Fruit fly (Drosophila melanogaster) whole organism, embryonic: ENCODE data around the gene Nckx30C.

ENCODE experiments used
- BEAF-32 ChIP-seq: fragments of 200-800 bp; sonication (Bioruptor generic); optimal IDR thresholded peaks from 3 replicates; lab custom pipeline; 2017; ENCODE audit warnings: missing biosample characterization, missing genetic modification characterization, mild to moderate bottlenecking, moderate library complexity, missing genetic modification reagents
- CG10267 ChIP-seq: fragments of 200-800 bp; sonication (Bioruptor generic); optimal IDR thresholded peaks from 2 replicates; lab custom pipeline; 2018; ENCODE audit warnings: missing biosample characterization, mild to moderate bottlenecking, missing genetic modification characterization, moderate library complexity
- CG10321 ChIP-seq: fragments of 200-800 bp; sonication (Bioruptor generic); IDR thresholded peaks from 2 replicates; pipeline ENCODE4 v1.3.6; 2022; ENCODE audit warnings: missing biosample characterization, missing genetic modification characterization
- CG11398 ChIP-seq: fragments of 200-800 bp; sonication (Bioruptor generic); optimal IDR thresholded peaks from 2 replicates; lab custom pipeline; 2016; ENCODE audit warnings: missing biosample characterization, missing genetic modification characterization
- CG14710 ChIP-seq: fragments of 200-800 bp; sonication (Bioruptor generic); optimal IDR thresholded peaks from 3 replicates; lab custom pipeline; 2019; ENCODE audit warnings: missing biosample characterization, mild to moderate bottlenecking, missing genetic modification characterization, moderate library complexity
- CG15011 ChIP-seq: fragments of 200-800 bp; sonication (Bioruptor generic); optimal IDR thresholded peaks from 3 replicates; lab custom pipeline; 2018; ENCODE audit warnings: missing biosample characterization, mild to moderate bottlenecking, missing genetic modification characterization
- CG1603 ChIP-seq: fragments of 200-800 bp; sonication (Bioruptor generic); optimal IDR thresholded peaks from 2 replicates; lab custom pipeline; 2019; ENCODE audit warnings: missing biosample characterization, mild to moderate bottlenecking, missing genetic modification characterization, moderate library complexity
- CG16815 ChIP-seq: fragments of 200-800 bp; sonication (Bioruptor generic); optimal IDR thresholded peaks from 3 replicates; lab custom pipeline; 2017; ENCODE audit warnings: missing biosample characterization, mild to moderate bottlenecking, missing genetic modification characterization
- CG17361 ChIP-seq: fragments of 200-800 bp; sonication (Bioruptor generic); IDR thresholded peaks from 3 replicates; pipeline ENCODE4 v1.3.6; 2022; ENCODE audit warnings: missing biosample characterization, missing genetic modification characterization
- CG30431 ChIP-seq: fragments of 200-800 bp; sonication (Bioruptor generic); optimal IDR thresholded peaks from 2 replicates; lab custom pipeline; 2017; ENCODE audit warnings: missing biosample characterization, missing genetic modification characterization
- CG32767 ChIP-seq: fragments of 200-800 bp; sonication (Bioruptor generic); IDR thresholded peaks from 2 replicates; pipeline ENCODE4 v1.3.6; 2022; ENCODE audit warnings: missing biosample characterization, missing genetic modification characterization
- CG33557 ChIP-seq: fragments of 200-800 bp; sonication (Bioruptor generic); optimal IDR thresholded peaks from 2 replicates; lab custom pipeline; 2019; ENCODE audit warnings: missing biosample characterization, mild to moderate bottlenecking, missing genetic modification characterization, moderate library complexity
- CG34376 ChIP-seq: fragments of 200-800 bp; sonication (Bioruptor generic); optimal IDR thresholded peaks from 2 replicates; lab custom pipeline; 2018; ENCODE audit warnings: missing biosample characterization, mild to moderate bottlenecking, missing genetic modification characterization
- CG4730 ChIP-seq: fragments of 200-800 bp; sonication (Bioruptor generic); IDR thresholded peaks from 2 replicates; pipeline ENCODE4 v1.3.6; 2022; ENCODE audit warnings: missing biosample characterization, missing genetic modification characterization
- CG7839 ChIP-seq: fragments of 200-800 bp; sonication (Bioruptor generic); optimal IDR thresholded peaks from 3 replicates; lab custom pipeline; 2018; ENCODE audit warnings: missing biosample characterization, mild to moderate bottlenecking, missing genetic modification characterization, moderate library complexity
- CG8290 ChIP-seq, 3 experiments: fragments of 200-800 bp; sonication (Bioruptor generic); optimal IDR thresholded peaks; 2 replicates each; lab custom pipeline; 2016 to 2019; ENCODE audit warnings: missing biosample characterization in 3 of 3, missing genetic modification characterization in 3 of 3, mild to moderate bottlenecking in 2 of 3, moderate library complexity in 1 of 3
- CG9932 ChIP-seq: fragments of 200-800 bp; sonication (Bioruptor generic); IDR thresholded peaks from 2 replicates; pipeline ENCODE4 v1.3.6; 2022; ENCODE audit warnings: missing biosample characterization, missing genetic modification characterization
- CoRest ChIP-seq: fragments of 200-800 bp; sonication (Bioruptor generic); optimal IDR thresholded peaks from 3 replicates; lab custom pipeline; 2018; ENCODE audit warnings: missing biosample characterization, mild to moderate bottlenecking, missing genetic modification characterization, moderate library complexity
- Dll ChIP-seq: fragments of 200-800 bp; sonication (Bioruptor generic); IDR thresholded peaks from 4 replicates; pipeline ENCODE4 v1.3.6; 2022; ENCODE audit warnings: missing biosample characterization, missing genetic modification characterization; ENCODE audit not compliant: partially characterized antibody
- Ets65A ChIP-seq: fragments of 200-800 bp; sonication (Bioruptor generic); peaks from one replicate; lab custom pipeline; 2016; ENCODE audit warnings: missing biosample characterization, missing genetic modification characterization
- Ets97D ChIP-seq: fragments of 200-800 bp; sonication (Bioruptor generic); optimal IDR thresholded peaks from 3 replicates; lab custom pipeline; 2016; ENCODE audit warnings: missing biosample characterization, missing genetic modification characterization
- HHEX ChIP-seq: fragments of 200-800 bp; sonication (Bioruptor generic); optimal IDR thresholded peaks from 3 replicates; lab custom pipeline; 2017; ENCODE audit warnings: missing biosample characterization, mild to moderate bottlenecking, missing genetic modification characterization, missing genetic modification reagents
- NK7.1 ChIP-seq: fragments of 200-800 bp; sonication (Bioruptor generic); optimal IDR thresholded peaks from 3 replicates; lab custom pipeline; 2016; ENCODE audit warnings: missing biosample characterization, missing genetic modification characterization
- Rx ChIP-seq: fragments of 200-800 bp; sonication (Bioruptor generic); IDR thresholded peaks from 2 replicates; pipeline ENCODE4 v1.3.6; 2022; ENCODE audit warnings: missing biosample characterization, missing genetic modification characterization
- Six4 ChIP-seq: fragments of 200-800 bp; sonication (Bioruptor generic); optimal IDR thresholded peaks from 2 replicates; lab custom pipeline; 2016; ENCODE audit warnings: missing biosample characterization, missing genetic modification characterization
- Sry-δ ChIP-seq: fragments of 200-800 bp; sonication (Bioruptor generic); optimal IDR thresholded peaks from 2 replicates; lab custom pipeline; 2016; ENCODE audit warnings: missing biosample characterization, missing genetic modification characterization
- Vsx1 ChIP-seq: fragments of 200-800 bp; sonication (Bioruptor generic); optimal IDR thresholded peaks from 2 replicates; lab custom pipeline; 2017; ENCODE audit warnings: missing biosample characterization, mild to moderate bottlenecking, missing genetic modification characterization, missing genetic modification reagents
- abd-A ChIP-seq: fragments of 200-800 bp; sonication (Bioruptor generic); optimal IDR thresholded peaks from 3 replicates; lab custom pipeline; 2019; ENCODE audit warnings: missing biosample characterization, mild to moderate bottlenecking, missing genetic modification characterization, moderate library complexity
- dmrt99B ChIP-seq: fragments of 200-800 bp; sonication (Bioruptor generic); optimal IDR thresholded peaks from 2 replicates; lab custom pipeline; 2018; ENCODE audit warnings: missing biosample characterization, mild to moderate bottlenecking, missing genetic modification characterization, moderate library complexity
- dysf ChIP-seq: fragments of 200-800 bp; sonication (Bioruptor generic); IDR thresholded peaks from 3 replicates; pipeline ENCODE4 v1.3.6; 2022; ENCODE audit warnings: missing biosample characterization, missing genetic modification characterization
- en ChIP-seq: fragments of 200-800 bp; sonication (Bioruptor generic); optimal IDR thresholded peaks from 2 replicates; lab custom pipeline; 2016; ENCODE audit warnings: missing biosample characterization, missing genetic modification characterization
- gem ChIP-seq: fragments of 200-800 bp; sonication (Bioruptor generic); optimal IDR thresholded peaks from 2 replicates; lab custom pipeline; 2019; ENCODE audit warnings: missing biosample characterization, mild to moderate bottlenecking, missing genetic modification characterization, moderate library complexity
- gro ChIP-seq: fragments of 200-800 bp; sonication (Bioruptor generic); optimal IDR thresholded peaks from 2 replicates; lab custom pipeline; 2016; ENCODE audit warnings: missing biosample characterization, missing genetic modification characterization
- hb ChIP-seq: fragments of 200-800 bp; sonication (Bioruptor generic); IDR thresholded peaks from 3 replicates; pipeline ENCODE4 v1.3.6; 2022; ENCODE audit warnings: missing biosample characterization, missing genetic modification characterization; ENCODE audit not compliant: partially characterized antibody
- hth ChIP-seq: fragments of >200 bp; optimal IDR thresholded peaks from 2 replicates; lab custom pipeline; 2017; ENCODE audit warnings: inconsistent platforms
- ind ChIP-seq: fragments of 200-800 bp; sonication (Bioruptor generic); optimal IDR thresholded peaks from 3 replicates; lab custom pipeline; 2016; ENCODE audit warnings: missing biosample characterization, missing genetic modification characterization
- klu ChIP-seq: fragments of 200-800 bp; sonication (Bioruptor generic); IDR thresholded peaks from 2 replicates; pipeline ENCODE4 v1.3.6; 2022; ENCODE audit warnings: missing biosample characterization, missing genetic modification characterization
- nau ChIP-seq: fragments of 200-800 bp; sonication (Bioruptor generic); optimal IDR thresholded peaks from 3 replicates; lab custom pipeline; 2017; ENCODE audit warnings: missing biosample characterization, mild to moderate bottlenecking, missing genetic modification characterization, missing genetic modification reagents
- oc ChIP-seq: fragments of 200-800 bp; sonication (Bioruptor generic); optimal IDR thresholded peaks from 2 replicates; lab custom pipeline; 2018; ENCODE audit warnings: missing biosample characterization, mild to moderate bottlenecking, missing genetic modification characterization, moderate library complexity
- pan ChIP-seq, 4 experiments: fragments of >200 bp in 3 of 4; fragments of 200-800 bp in 1 of 4; sonication (Bioruptor generic) in 1 of 4; optimal IDR thresholded peaks in 3 of 4; IDR thresholded peaks in 1 of 4; 2 replicates each; pipeline versions ENCODE4 v1.3.6 to Lab custom; 2017 to 2022; ENCODE audit warnings: missing biosample characterization in 2 of 4, missing genetic modification characterization in 2 of 4, mixed read lengths in 1 of 4
- row ChIP-seq: fragments of 200-800 bp; sonication (Bioruptor generic); IDR thresholded peaks from 3 replicates; pipeline ENCODE4 v1.3.6; 2022; ENCODE audit warnings: missing biosample characterization, missing genetic modification characterization
- schlank ChIP-seq: fragments of 200-800 bp; sonication (Bioruptor generic); optimal IDR thresholded peaks from 2 replicates; lab custom pipeline; 2018; ENCODE audit warnings: missing biosample characterization, mild to moderate bottlenecking, missing genetic modification characterization
- sens ChIP-seq: fragments of 200-800 bp; sonication (Bioruptor generic); peaks from one replicate; lab custom pipeline; 2016; ENCODE audit warnings: missing biosample characterization, missing genetic modification characterization
- sna ChIP-seq: fragments of 200-800 bp; sonication (Bioruptor generic); IDR thresholded peaks from 2 replicates; pipeline ENCODE4 v1.3.6; 2022; ENCODE audit warnings: missing biosample characterization, missing genetic modification characterization; ENCODE audit not compliant: partially characterized antibody
- sob ChIP-seq: fragments of 200-800 bp; sonication (Bioruptor generic); IDR thresholded peaks from 2 replicates; pipeline ENCODE4 v1.3.6; 2022; ENCODE audit warnings: missing biosample characterization, missing genetic modification characterization
- ssp ChIP-seq: fragments of 200-800 bp; sonication (Bioruptor generic); IDR thresholded peaks from 2 replicates; pipeline ENCODE4 v1.3.6; 2022; ENCODE audit warnings: missing biosample characterization, missing genetic modification characterization
- tna ChIP-seq: fragments of 200-800 bp; sonication (Bioruptor generic); IDR thresholded peaks from 2 replicates; pipeline ENCODE4 v1.3.6; 2022; ENCODE audit warnings: missing biosample characterization, missing genetic modification characterization; ENCODE audit not compliant: partially characterized antibody
- unc-4 ChIP-seq: fragments of 200-800 bp; sonication (Bioruptor generic); IDR thresholded peaks from 2 replicates; pipeline ENCODE4 v1.3.6; 2022; ENCODE audit warnings: missing biosample characterization, missing genetic modification characterization; ENCODE audit not compliant: partially characterized antibody

The Nckx30C gene

DNA sequence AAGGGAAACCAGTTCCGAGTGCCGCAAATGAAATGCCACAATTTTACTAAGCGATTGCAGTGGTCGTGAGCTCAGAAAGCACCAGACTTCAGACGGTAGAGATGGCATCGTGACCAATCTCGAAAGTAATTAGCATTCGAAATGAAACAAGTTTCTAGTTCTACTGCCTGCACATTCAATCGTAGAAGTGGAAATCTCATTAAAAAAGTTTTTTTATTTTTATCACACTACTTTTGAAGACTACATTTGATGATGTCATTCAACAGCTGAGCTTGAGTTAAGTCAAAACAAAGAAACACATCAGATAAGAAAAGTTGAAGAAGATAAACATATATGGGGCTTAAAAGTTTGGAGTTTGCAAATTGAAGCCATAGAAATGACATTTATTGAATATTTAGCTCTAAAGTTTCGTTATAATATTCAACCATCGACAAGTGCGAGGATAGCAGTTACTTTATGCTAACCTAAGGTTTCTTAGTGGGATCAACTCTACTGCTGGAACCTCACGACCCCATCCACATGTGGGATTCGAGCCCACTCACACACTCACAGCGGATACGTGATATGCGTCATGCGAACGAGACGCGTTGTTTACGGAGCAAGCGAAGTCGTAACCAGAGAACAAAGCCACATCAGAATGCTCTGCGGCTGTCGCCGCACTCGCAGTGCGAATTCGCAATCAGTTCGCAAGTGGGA, 10.1 kb downstream of the Nckx30C start, which contains the start of gene CG13117:
TSS of gene CG13117 (plus strand) at position 646 of the 696 bp plus-strand sequence.
- TF ChIP-seq Ets97D (GFP tag; lab: Kevin White, UChicago) (no peak), Dll (GFP tag; lab: Robert Waterston, UW) (peak; percentile 37; the same call in 2 of the 4 replicates), hth (lab: Kevin White, UChicago) (no peak), schlank (no peak), CG34376 (GFP tag; lab: Kevin White, UChicago) (no peak), gro (GFP tag; lab: Kevin White, UChicago) (no peak), dysf (GFP tag; lab: Robert Waterston, UW) (0 out of 3 replicates have a peak, but pooled peaks have one; percentile 16), nau (GFP tag; lab: Kevin White, UChicago) (no peak), unc-4 (0 out of 2 replicates have a peak, but pooled peaks have one; percentile 18), CG10321 (GFP tag; lab: Robert Waterston, UW) (0 out of 2 replicates have a peak, but pooled peaks have one; percentile 16), CG4730 (GFP tag; lab: Robert Waterston, UW) (no peak), CG7839 (tag; lab: Kevin White, UChicago) (no peak), sna (GFP tag; lab: Robert Waterston, UW) (0 out of 2 replicates have a peak, but pooled peaks have one; percentile 1), Sry-δ (GFP tag; lab: Kevin White, UChicago) (peak; percentile 7), CG1603 (tag; lab: Kevin White, UChicago) (no peak), ssp (GFP tag; lab: Robert Waterston, UW) (no peak), CG10267 (no peak), CG8290 (GFP tag; optimal IDR thresholded peaks at IDR 0.05; lab: Kevin White, UChicago) (no peak), CG8290 (tag; optimal IDR thresholded peaks at IDR 0.05; lab: Kevin White, UChicago) (no peak), Rx (GFP tag; lab: Robert Waterston, UW) (no peak), abd-A (tag; lab: Kevin White, UChicago) (no peak), CG16815 (GFP tag; lab: Kevin White, UChicago) (no peak), CG9932 (GFP tag; lab: Robert Waterston, UW) (no peak), NK7.1 (no peak), klu (no peak), CG14710 (tag; lab: Kevin White, UChicago) (no peak), BEAF-32 (GFP tag; lab: Kevin White, UChicago) (peak; percentile 32), tna (GFP tag; lab: Robert Waterston, UW) (no peak), en (GFP tag; lab: Kevin White, UChicago) (no peak), ind (GFP tag; lab: Kevin White, UChicago) (no peak), CG32767 (GFP tag; lab: Robert Waterston, UW) (no peak), CG11398 (no peak), sob (GFP tag; lab: Robert Waterston, UW) (no peak), CoRest (tag; lab: Kevin White, UChicago) (no peak), row (GFP tag; lab: Robert Waterston, UW) (peak; percentile 40; the same call in 2 of the 3 replicates)
- TF ChIP-seq, all 482 proteins: peak for 8

DNA sequence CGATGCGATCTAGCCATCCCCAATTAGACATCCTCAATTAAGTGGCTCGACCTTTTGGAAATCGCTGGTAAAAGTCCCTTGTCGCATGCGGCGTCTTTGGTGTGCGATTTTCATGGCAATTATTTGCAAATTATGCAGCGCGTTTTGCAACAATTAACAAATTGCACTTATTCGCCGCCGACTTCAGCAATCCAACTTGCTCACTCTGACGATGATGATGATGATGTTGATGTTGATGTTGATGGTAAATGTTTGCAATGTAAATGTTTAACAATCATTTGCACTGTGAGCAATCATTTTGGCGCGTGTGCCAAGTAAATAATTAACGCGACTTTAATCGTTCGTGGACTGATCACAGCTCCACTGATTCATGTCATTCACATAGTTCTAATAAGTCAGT, 12.2 kb downstream of the Nckx30C start:
- peak; percentile 17 for TF ChIP-seq dmrt99B (tag; lab: Kevin White, UChicago)
- TF ChIP-seq CG8290 (GFP tag; optimal IDR thresholded peaks at IDR 0.05; lab: Kevin White, UChicago): no peak
- peak in 1 of 2 experiments; percentile 22 for TF ChIP-seq CG8290 (tag; optimal IDR thresholded peaks at IDR 0.05; lab: Kevin White, UChicago)
- TF ChIP-seq CG15011 (GFP tag; lab: Kevin White, UChicago): no peak
- no peak for TF ChIP-seq CG33557 (GFP tag; lab: Kevin White, UChicago)
- 0 out of 3 replicates have a peak, but pooled peaks have one; percentile 34 for TF ChIP-seq hb
- TF ChIP-seq CG30431: no peak
- TF ChIP-seq Vsx1 (GFP tag; lab: Kevin White, UChicago): no peak
- TF ChIP-seq CG1603 (tag; lab: Kevin White, UChicago): peak; percentile 21
- no peak for TF ChIP-seq pan (optimal IDR thresholded peaks at IDR 0.05; lab: Kevin White, UChicago)
- peak in 1 of 2 experiments; percentile 19 for TF ChIP-seq pan (GFP tag; optimal IDR thresholded peaks at IDR 0.05 in 1 of 2, IDR thresholded peaks at IDR 0.05 in 1 of 2)
- TF ChIP-seq sens (GFP tag; lab: Kevin White, UChicago): peak; percentile 31
- peak; percentile 59 for TF ChIP-seq Ets65A (GFP tag; lab: Kevin White, UChicago)
- no peak for TF ChIP-seq CG17361
- no peak for TF ChIP-seq Six4 (GFP tag; lab: Kevin White, UChicago)
- TF ChIP-seq HHEX (GFP tag; lab: Kevin White, UChicago): no peak
- TF ChIP-seq oc (tag; lab: Kevin White, UChicago): no peak
- TF ChIP-seq gem (tag; lab: Kevin White, UChicago): peak; percentile 22
